Fruit fly (Drosophila melanogaster) Kc167 (cell line): ENCODE data around the gene BTBD9.

ENCODE experiments used
- Myc ChIP-seq: fragments of >200 bp; optimal IDR thresholded peaks from 2 replicates; lab custom pipeline; 2017; ENCODE audit warnings: missing external identifiers
- Sin3A ChIP-seq: fragments of >200 bp; optimal IDR thresholded peaks from 2 replicates; lab custom pipeline; 2018; ENCODE audit warnings: missing external identifiers
- h ChIP-seq: fragments of >200 bp; optimal IDR thresholded peaks from 3 replicates; lab custom pipeline; 2018; ENCODE audit warnings: missing external identifiers
- insv ChIP-seq: fragments of >200 bp; optimal IDR thresholded peaks from 3 replicates; lab custom pipeline; 2018; ENCODE audit warnings: missing external identifiers
- psq ChIP-seq: fragments of >200 bp; optimal IDR thresholded peaks from 2 replicates; lab custom pipeline; 2017; ENCODE audit warnings: missing external identifiers
- ttk ChIP-seq: sonication (Bioruptor generic); optimal IDR thresholded peaks from 2 replicates; lab custom pipeline; 2017; ENCODE audit warnings: missing external identifiers

The BTBD9 gene

DNA sequence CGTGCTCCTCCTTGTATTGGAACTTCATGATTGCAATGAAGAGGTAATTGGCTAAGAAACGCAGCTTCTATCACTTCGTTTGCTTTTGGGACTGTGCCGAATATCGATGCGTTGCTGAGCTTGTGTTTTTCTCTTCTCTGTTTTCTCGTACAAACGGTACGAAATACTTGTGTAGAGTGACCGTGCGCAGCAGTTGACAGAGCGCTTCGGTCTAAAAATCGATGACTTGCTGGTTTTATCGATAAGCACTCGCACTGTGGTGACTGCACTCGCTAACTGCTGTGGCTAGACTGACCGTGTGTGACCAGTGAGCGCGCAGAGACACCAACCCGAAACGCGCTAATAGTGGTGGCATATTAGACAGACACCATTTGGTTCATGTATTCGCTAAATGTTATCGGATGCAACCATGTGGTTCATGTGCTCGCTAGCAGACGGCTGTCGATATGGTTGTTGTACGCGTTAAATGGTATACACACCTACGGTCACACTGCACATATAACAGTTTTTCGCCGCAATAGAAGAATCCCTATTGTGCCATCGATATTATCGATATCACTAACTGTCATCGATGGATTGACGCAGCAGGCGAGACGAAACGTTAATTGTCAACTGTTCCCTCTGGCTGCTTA, at the start of gene BTBD9, which contains the start of gene Atg8a:
Gene BTBD9, plus strand, starts transcription at position 495 of the 632 bp plus-strand sequence.
Gene Atg8a, minus strand, starts transcription at position 296 of the 632 bp plus-strand sequence.
- no peak for TF ChIP-seq insv (lab: Kevin White, UChicago)
- no peak for TF ChIP-seq Sin3A (lab: Kevin White, UChicago)
- TF ChIP-seq psq (lab: Kevin White, UChicago) = no peak
- no peak for TF ChIP-seq Myc
- TF ChIP-seq h (lab: Kevin White, UChicago) = no peak
- no peak for TF ChIP-seq ttk (lab: Kevin White, UChicago)

DNA sequence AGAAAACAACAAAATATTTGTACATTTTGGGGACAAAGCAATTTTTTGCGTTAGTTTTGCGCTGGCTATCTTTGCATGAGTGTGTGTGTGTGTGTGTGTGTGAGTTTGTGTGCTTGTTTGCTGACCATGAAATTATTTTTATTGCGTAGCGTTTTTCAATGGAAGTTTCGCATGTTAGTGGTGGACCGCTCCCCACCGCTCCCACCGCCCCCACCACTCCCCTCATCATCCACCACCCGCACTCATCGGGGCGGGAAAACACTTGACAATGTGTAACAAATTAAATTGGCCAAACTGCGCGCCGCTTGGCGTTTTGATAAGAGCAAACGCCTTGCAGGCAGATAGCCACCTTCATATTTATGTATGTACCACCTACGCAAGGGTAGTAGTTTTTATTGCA, 49.1 kb upstream of the BTBD9 start:
- TF ChIP-seq Myc (no peak), Sin3A (lab: Kevin White, UChicago) (no peak), h (lab: Kevin White, UChicago) (no peak), ttk (lab: Kevin White, UChicago) (no peak)

DNA sequence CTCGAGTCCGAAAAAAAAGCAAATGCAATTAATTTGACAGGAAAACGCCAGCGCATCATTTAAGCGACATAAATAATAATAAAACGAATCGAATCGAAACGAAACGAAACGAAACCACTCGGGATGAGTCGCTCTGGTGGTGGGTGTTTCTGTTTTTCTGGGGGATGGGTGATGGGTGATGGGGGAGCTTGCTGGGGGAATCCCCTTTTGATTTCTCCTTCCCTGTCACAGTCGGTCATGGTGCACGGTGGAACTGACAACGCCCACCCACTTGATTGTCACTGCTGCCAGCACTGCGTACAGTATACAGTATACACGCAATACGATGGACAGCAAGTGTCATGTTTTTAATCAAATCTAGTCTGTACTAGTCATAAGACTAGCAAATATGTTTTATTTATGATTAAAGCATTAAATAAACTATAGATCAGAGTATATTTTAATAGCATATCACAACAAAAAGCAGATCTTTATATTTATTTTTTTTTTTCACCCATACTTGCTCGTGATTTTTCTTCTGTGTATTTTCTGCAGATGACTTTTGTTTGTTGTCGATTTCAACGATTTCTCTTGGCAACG, 46.3 kb upstream of the BTBD9 start:
- TF ChIP-seq Myc (no peak), h (lab: Kevin White, UChicago) (no peak), ttk (lab: Kevin White, UChicago) (no peak), insv (lab: Kevin White, UChicago) (no peak), Sin3A (lab: Kevin White, UChicago) (no peak), psq (lab: Kevin White, UChicago) (no peak)

DNA sequence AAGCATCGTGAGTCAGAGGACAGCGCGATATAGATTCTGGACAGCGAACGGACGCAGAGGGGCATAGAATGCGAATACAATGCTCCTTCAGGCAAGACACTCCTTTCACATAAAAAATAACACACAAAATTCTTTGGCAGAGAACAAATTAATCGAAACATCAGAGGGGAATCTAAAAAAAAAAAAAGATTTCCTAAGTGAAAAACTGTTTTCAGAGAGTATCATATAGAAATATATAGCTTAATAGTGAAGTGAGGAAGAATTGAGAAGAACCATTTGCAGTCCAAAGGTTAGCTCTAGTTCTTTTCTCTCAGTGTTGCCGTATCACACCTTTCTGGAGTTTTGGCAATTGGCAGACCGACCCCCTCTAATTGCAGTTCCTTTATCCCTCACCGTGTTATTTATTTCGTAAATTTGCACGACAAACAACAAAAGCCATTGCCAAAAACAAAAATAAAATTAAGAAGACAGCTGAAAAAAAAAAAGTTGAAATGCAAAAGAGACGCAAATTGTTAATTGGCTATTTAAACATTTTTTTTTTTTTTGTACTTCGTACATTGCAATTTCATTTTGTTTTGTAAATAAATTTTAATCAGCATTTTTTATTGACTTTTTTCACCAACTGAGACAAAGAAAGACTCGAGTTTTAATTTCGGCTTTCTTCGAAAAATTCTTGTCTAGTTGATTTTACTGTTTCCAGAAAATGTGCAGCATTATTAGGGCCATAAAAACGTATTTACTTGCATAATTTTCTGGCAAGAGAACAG, 44.7 kb upstream of the BTBD9 start:
- TF ChIP-seq psq (lab: Kevin White, UChicago) = no peak
- TF ChIP-seq Sin3A (lab: Kevin White, UChicago) = no peak
- no peak for TF ChIP-seq ttk (lab: Kevin White, UChicago)
- TF ChIP-seq insv (lab: Kevin White, UChicago) = no peak
- TF ChIP-seq h (lab: Kevin White, UChicago) = no peak
- no peak for TF ChIP-seq Myc

DNA sequence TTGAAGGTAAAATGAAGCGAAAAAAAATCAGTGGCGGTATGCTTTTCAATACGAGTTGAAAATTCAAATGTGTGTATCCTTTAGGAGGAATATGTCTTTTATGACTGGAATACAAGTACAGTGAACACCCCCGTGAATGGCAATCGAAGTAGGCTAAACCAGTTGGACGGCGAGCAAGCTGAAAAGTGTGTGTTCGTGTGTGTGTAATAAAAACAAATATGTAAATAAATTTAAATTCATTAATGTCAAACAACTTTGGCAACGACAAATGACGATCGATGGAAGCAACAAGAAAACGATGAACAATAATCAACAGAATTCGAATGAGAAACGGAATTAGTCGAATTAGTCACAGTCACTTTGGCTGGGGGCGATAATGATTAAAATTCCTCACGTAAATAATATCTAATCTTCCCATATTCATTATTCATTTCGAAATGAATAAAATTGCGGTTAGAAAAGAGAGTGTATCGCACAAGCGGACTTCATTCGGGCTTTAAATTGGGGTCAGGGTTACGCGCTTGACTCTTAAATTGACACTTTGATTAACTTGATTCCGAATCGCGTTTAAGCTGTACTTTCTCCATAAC, 42.1 kb upstream of the BTBD9 start:
- TF ChIP-seq insv (lab: Kevin White, UChicago) (no peak), Myc (no peak), psq (lab: Kevin White, UChicago) (no peak), h (lab: Kevin White, UChicago) (no peak), ttk (lab: Kevin White, UChicago) (no peak), Sin3A (lab: Kevin White, UChicago) (no peak)

DNA sequence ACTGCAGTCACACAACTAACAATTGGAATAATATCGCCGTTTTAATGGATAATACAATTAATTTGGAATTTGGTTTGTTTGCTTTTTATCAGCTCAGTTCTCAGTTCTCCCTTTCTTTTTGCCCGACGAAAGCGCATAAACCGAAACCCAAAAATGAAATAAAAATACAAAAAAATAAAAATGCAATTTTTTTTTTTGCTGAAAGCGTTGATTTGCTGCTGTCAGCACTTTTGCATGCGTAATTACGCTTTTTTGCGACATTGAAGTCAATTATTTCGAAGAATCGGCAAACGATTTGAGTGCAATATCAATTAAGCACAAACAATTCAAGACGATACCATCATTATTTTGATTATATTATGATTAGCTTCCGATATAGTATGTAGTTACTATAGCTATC, 41.0 kb upstream of the BTBD9 start:
- TF ChIP-seq Myc = no peak
- TF ChIP-seq Sin3A (lab: Kevin White, UChicago) = no peak
- no peak for TF ChIP-seq psq (lab: Kevin White, UChicago)
- no peak for TF ChIP-seq insv (lab: Kevin White, UChicago)
- TF ChIP-seq h (lab: Kevin White, UChicago) = no peak
- TF ChIP-seq ttk (lab: Kevin White, UChicago) = no peak

DNA sequence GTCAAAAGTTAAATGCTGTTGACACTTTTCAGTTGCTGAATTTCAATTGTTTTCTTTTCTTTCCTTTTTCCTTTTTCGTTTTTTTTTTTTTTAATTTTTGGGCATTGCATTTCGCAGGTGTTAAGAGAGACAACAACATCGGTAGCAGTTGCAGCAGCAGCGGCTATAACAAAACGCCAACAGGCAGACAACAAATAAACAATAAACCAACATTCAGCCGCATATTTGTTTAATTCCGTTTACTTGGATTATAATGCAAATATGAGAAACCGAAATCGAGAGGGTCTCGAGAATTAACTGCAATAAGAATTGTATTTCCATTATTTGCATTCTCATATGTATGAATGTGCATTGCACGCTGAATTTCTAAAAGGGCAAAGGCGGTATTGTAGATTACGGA, 40.3 kb upstream of the BTBD9 start:
- TF ChIP-seq insv (lab: Kevin White, UChicago) = no peak
- no peak for TF ChIP-seq Myc
- TF ChIP-seq h (lab: Kevin White, UChicago) = no peak
- no peak for TF ChIP-seq Sin3A (lab: Kevin White, UChicago)
- TF ChIP-seq psq (lab: Kevin White, UChicago) = no peak
- TF ChIP-seq ttk (lab: Kevin White, UChicago) = no peak

DNA sequence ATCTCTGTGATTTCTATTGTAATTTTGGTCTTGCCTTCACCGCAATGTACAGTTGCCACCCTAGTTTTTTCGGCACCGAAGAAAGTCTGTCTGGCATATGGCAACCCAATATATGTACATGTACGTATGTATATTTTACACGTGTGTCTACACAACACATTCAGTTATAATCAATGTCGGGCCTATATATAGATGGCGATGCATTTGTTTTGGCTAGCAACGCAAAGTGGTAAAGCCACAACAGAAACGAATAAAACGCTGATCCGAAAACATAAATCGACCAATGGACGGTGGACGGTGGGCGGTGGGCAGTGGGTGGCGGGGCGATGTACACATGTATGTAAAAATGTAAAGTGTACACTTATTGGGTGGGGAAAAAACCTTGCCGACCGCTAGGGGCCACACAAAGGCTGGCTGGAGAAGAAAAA, 39.8 kb upstream of the BTBD9 start:
- TF ChIP-seq Sin3A (lab: Kevin White, UChicago) (no peak), h (lab: Kevin White, UChicago) (no peak)

DNA sequence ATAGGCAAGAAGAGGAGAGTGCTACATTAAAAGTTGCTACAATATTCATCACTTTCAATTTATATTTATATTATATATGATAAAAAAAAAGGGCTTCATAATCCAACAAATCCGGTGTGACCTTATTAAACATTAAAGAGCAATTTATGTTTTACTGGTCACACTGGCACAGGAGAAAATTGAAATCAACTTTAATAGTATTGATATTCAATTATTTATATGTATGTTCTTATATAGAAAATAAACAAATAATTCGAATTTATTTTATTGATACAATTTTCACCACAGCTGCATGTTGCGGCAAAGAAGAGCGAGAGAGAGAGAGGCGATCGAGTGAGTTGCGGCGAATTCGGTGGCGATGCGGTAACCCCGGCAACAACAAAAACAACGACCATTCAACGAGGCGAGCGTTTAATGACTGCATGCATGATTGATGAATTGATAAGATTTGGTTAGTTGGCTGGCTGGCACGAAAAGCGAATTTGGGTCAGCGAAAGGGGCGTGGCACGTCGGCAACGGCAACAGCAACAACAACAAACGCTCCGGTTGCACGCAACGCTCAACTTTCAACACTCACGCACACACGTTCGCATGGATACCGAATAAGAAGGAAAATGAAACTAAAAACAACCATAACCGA, 39.0 kb upstream of the BTBD9 start:
- TF ChIP-seq h (lab: Kevin White, UChicago) (no peak), insv (lab: Kevin White, UChicago) (no peak), Myc (no peak), psq (lab: Kevin White, UChicago) (no peak), Sin3A (lab: Kevin White, UChicago) (no peak), ttk (lab: Kevin White, UChicago) (no peak)

DNA sequence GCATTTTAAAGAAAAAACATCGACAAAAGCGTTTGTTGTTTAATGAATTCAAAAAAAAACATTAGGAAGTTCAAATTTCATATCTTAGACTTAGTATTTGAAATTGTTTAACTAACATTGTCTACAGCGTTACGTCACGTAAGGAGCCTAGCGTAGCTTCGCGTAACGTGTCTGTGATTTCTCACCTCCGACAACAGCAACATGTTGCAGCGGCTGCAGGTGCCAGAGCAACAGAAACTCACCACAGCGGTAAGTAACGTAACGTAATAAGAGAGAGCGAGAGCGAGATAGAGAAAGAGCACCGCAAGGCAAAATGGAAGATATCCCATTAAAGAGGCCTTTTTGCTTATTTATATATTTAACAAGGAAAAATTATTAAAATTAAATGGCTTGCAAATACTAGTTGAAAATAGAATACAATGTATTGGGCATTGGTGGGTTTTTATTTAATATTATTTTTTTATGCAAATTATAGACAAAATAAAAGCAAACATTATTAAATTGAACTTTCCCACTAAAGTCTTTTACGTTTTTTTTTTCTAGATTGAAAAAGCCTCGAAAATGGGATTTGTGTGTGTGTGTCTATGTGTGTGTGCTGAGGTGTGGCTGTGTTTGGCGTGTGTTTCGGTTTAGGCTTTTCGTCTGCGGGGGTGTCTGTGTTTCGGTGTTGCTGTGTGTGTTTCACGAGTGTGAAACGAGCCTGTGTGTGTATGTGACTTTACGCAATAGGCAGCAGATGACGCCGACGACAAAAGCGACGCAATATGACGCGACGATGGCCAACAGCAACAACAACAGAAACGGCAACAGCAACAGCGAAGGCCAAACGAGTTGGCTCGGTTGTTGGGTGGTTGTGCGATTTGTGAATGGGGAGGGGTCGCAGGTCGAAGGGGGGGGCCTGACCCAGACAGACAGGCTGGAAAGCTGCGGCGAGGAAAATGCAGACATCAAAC, 38.1 kb upstream of the BTBD9 start:
- no peak for TF ChIP-seq psq (lab: Kevin White, UChicago)
- TF ChIP-seq Myc = no peak
- no peak for TF ChIP-seq insv (lab: Kevin White, UChicago)
- no peak for TF ChIP-seq h (lab: Kevin White, UChicago)
- no peak for TF ChIP-seq Sin3A (lab: Kevin White, UChicago)
- no peak for TF ChIP-seq ttk (lab: Kevin White, UChicago)
